Worm (Caenorhabditis elegans) whole organism, young adult: ENCODE data around the gene C04H5.1.

Experiments
- F39B2.1 ChIP-seq: fragments of 200-800 bp; sonication (Bioruptor generic); IDR thresholded peaks from 2 replicates; pipeline ENCODE4 v1.3.6; 2022; ENCODE audit warnings: missing genetic modification reagents, missing genetic modification characterization, missing compliant biosample characterization
- F49E8.2 ChIP-seq: sonication (generic microtip); optimal IDR thresholded peaks from 3 replicates; lab custom pipeline; 2017; ENCODE audit warnings: missing genetic modification characterization, mild to moderate bottlenecking, missing compliant biosample characterization, antibody characterized with exemption, moderate library complexity; ENCODE audit not compliant: insufficient read depth
- F57A8.1 ChIP-seq: fragments of 200-800 bp; sonication (Bioruptor generic); optimal IDR thresholded peaks from 2 replicates; lab custom pipeline; 2018; ENCODE audit warnings: mild to moderate bottlenecking, missing genetic modification characterization, moderate library complexity, missing compliant biosample characterization
- K12H6.12 ChIP-seq: fragments of 200-800 bp; sonication (Bioruptor generic); optimal IDR thresholded peaks from 2 replicates; lab custom pipeline; 2018; ENCODE audit warnings: mild to moderate bottlenecking, missing genetic modification characterization, missing compliant biosample characterization
- Y53G8AR.9 ChIP-seq: fragments of 200-800 bp; sonication (Bioruptor generic); conservative IDR thresholded peaks from 2 replicates; pipeline ENCODE4 v1.3.6; 2022; ENCODE audit warnings: missing genetic modification reagents, missing genetic modification characterization, missing compliant biosample characterization
- Y67H2A.10 ChIP-seq: fragments of 200-800 bp; sonication (Bioruptor generic); conservative IDR thresholded peaks from 2 replicates; pipeline ENCODE4 v1.3.6; 2022; ENCODE audit warnings: missing genetic modification reagents, missing genetic modification characterization, missing compliant biosample characterization
- akir-1 ChIP-seq: fragments of 200-800 bp; sonication (Bioruptor generic); optimal IDR thresholded peaks from 2 replicates; lab custom pipeline; 2018; ENCODE audit warnings: mild to moderate bottlenecking, missing genetic modification characterization, moderate library complexity, missing compliant biosample characterization
- attf-5 ChIP-seq: fragments of 200-800 bp; sonication (Bioruptor generic); optimal IDR thresholded peaks from 2 replicates; lab custom pipeline; 2018; ENCODE audit warnings: mild to moderate bottlenecking, missing genetic modification characterization, missing compliant biosample characterization
- attf-6 ChIP-seq: fragments of 200-800 bp; sonication (Bioruptor generic); IDR thresholded peaks from 2 replicates; pipeline ENCODE4 v1.3.6; 2022; ENCODE audit warnings: missing genetic modification reagents, missing genetic modification characterization, missing compliant biosample characterization
- cebp-1 ChIP-seq, 2 experiments: fragments of 200-800 bp in 1 of 2; sonication (Bioruptor generic) in 1 of 2; sonication (generic microtip) in 1 of 2; IDR thresholded peaks in 1 of 2; optimal IDR thresholded peaks in 1 of 2; 2 replicates each; pipeline versions ENCODE4 v1.3.6 to Lab custom; 2017 to 2022; ENCODE audit warnings: missing compliant biosample characterization in 2 of 2, missing genetic modification characterization in 2 of 2, mild to moderate bottlenecking in 1 of 2, missing genetic modification reagents in 1 of 2, moderate library complexity in 1 of 2
- ceh-100 ChIP-seq: fragments of 200-800 bp; sonication (Bioruptor generic); IDR thresholded peaks from 2 replicates; pipeline ENCODE4 v1.3.6; 2022; ENCODE audit warnings: missing genetic modification reagents, missing genetic modification characterization, missing compliant biosample characterization
- ceh-27 ChIP-seq: fragments of 200-800 bp; sonication (Bioruptor generic); optimal IDR thresholded peaks from 2 replicates; lab custom pipeline; 2018; ENCODE audit warnings: mild to moderate bottlenecking, missing genetic modification characterization, moderate library complexity, missing compliant biosample characterization
- ceh-91 ChIP-seq: fragments of 200-800 bp; sonication (Bioruptor generic); IDR thresholded peaks from 2 replicates; pipeline ENCODE4 v1.3.6; 2022; ENCODE audit warnings: missing genetic modification reagents, missing genetic modification characterization, missing compliant biosample characterization
- die-1 ChIP-seq: sonication (generic microtip); optimal IDR thresholded peaks from 2 replicates; lab custom pipeline; 2016; ENCODE audit warnings: missing genotype, mild to moderate bottlenecking, missing genetic modification characterization, missing compliant biosample characterization
- dox-1 ChIP-seq: fragments of 200-800 bp; sonication (Bioruptor generic); IDR thresholded peaks from 2 replicates; pipeline ENCODE4 v1.3.6; 2022; ENCODE audit warnings: missing genetic modification reagents, missing genetic modification characterization, missing compliant biosample characterization
- dpl-1 ChIP-seq: fragments of 150-350 bp; optimal IDR thresholded peaks from 2 replicates; lab custom pipeline; 2014; ENCODE audit warnings: missing biosample characterization, missing genetic modification reagents, missing genetic modification characterization
- egrh-3 ChIP-seq: fragments of 200-800 bp; sonication (Bioruptor generic); IDR thresholded peaks from 2 replicates; pipeline ENCODE4 v1.3.6; 2022; ENCODE audit warnings: missing genetic modification reagents, missing genetic modification characterization, missing compliant biosample characterization
- gei-17 ChIP-seq: fragments of 200-800 bp; sonication (Bioruptor generic); optimal IDR thresholded peaks from 2 replicates; lab custom pipeline; 2018; ENCODE audit warnings: mild to moderate bottlenecking, missing genetic modification characterization, missing compliant biosample characterization
- him-1 ChIP-seq: sonication (generic microtip); optimal IDR thresholded peaks from 2 replicates; lab custom pipeline; 2016; ENCODE audit warnings: missing genotype, missing genetic modification reagents, missing genetic modification characterization, missing compliant biosample characterization
- hlh-26 ChIP-seq: fragments of 200-800 bp; sonication (Bioruptor generic); conservative IDR thresholded peaks from 2 replicates; pipeline ENCODE4 v1.3.6; 2022; ENCODE audit warnings: missing genetic modification reagents, missing genetic modification characterization, missing compliant biosample characterization
- lag-1 ChIP-seq: fragments of 200-800 bp; sonication (Bioruptor generic); IDR thresholded peaks from 2 replicates; pipeline ENCODE4 v1.3.6; 2022; ENCODE audit warnings: missing genetic modification reagents, missing genetic modification characterization, missing compliant biosample characterization
- lin-26 ChIP-seq: fragments of 200-800 bp; sonication (Bioruptor generic); IDR thresholded peaks from 2 replicates; pipeline ENCODE4 v1.3.6; 2022; ENCODE audit warnings: missing genetic modification reagents, missing genetic modification characterization, missing compliant biosample characterization
- lin-40 ChIP-seq: sonication (generic microtip); optimal IDR thresholded peaks from 2 replicates; lab custom pipeline; 2016; ENCODE audit warnings: missing genetic modification characterization, mild to moderate bottlenecking, missing compliant biosample characterization, missing genotype, missing genetic modification reagents
- lin-54 ChIP-seq: fragments of 200-800 bp; sonication (Bioruptor generic); optimal IDR thresholded peaks from 2 replicates; lab custom pipeline; 2018; ENCODE audit warnings: mild to moderate bottlenecking, missing genetic modification characterization, missing compliant biosample characterization
- lsy-27 ChIP-seq: sonication (generic microtip); optimal IDR thresholded peaks from 2 replicates; lab custom pipeline; 2017; ENCODE audit warnings: missing genetic modification characterization, mild to moderate bottlenecking, missing compliant biosample characterization, antibody characterized with exemption, missing genotype, borderline replicate concordance; ENCODE audit not compliant: insufficient read depth
- madf-3 ChIP-seq: fragments of 200-800 bp; sonication (Bioruptor generic); IDR thresholded peaks from 2 replicates; pipeline ENCODE4 v1.3.6; 2022; ENCODE audit warnings: missing genetic modification reagents, missing genetic modification characterization, missing compliant biosample characterization
- mel-28 ChIP-seq: sonication (generic microtip); optimal IDR thresholded peaks from 2 replicates; lab custom pipeline; 2016; ENCODE audit warnings: borderline replicate concordance, mild to moderate bottlenecking, missing genetic modification characterization, missing compliant biosample characterization
- nfya-2 ChIP-seq: fragments of 200-800 bp; sonication (Bioruptor generic); IDR thresholded peaks from 2 replicates; pipeline ENCODE4 v1.3.6; 2022; ENCODE audit warnings: missing genetic modification reagents, missing genetic modification characterization, missing compliant biosample characterization
- nhr-179 ChIP-seq: sonication (generic microtip); optimal IDR thresholded peaks from 2 replicates; lab custom pipeline; 2016; ENCODE audit warnings: mild to moderate bottlenecking, missing genetic modification characterization, missing compliant biosample characterization
- nhr-27 ChIP-seq: fragments of 200-800 bp; sonication (Bioruptor generic); optimal IDR thresholded peaks from 2 replicates; lab custom pipeline; 2018; ENCODE audit warnings: mild to moderate bottlenecking, missing genetic modification characterization, moderate library complexity, missing compliant biosample characterization
- nhr-80 ChIP-seq: sonication (generic microtip); optimal IDR thresholded peaks from 2 replicates; lab custom pipeline; 2016; ENCODE audit warnings: missing genetic modification characterization, missing compliant biosample characterization
- nhr-90 ChIP-seq: sonication (generic microtip); optimal IDR thresholded peaks from 2 replicates; lab custom pipeline; 2016; ENCODE audit warnings: missing genotype, mild to moderate bottlenecking, missing genetic modification characterization, missing compliant biosample characterization
- rcor-1 ChIP-seq: fragments of 200-800 bp; sonication (Bioruptor generic); IDR thresholded peaks from 2 replicates; pipeline ENCODE4 v1.3.6; 2022; ENCODE audit warnings: missing genetic modification reagents, missing genetic modification characterization, missing compliant biosample characterization
- rec-8 ChIP-seq, 2 experiments: sonication (generic microtip); optimal IDR thresholded peaks; 2 replicates each; lab custom pipeline; 2016; ENCODE audit warnings: mild to moderate bottlenecking in 2 of 2, missing genetic modification characterization in 2 of 2, missing genetic modification reagents in 2 of 2, missing genotype in 2 of 2, missing biosample characterization in 1 of 2, missing compliant biosample characterization in 1 of 2, moderate library complexity in 1 of 2
- repo-1 ChIP-seq: sonication (generic microtip); optimal IDR thresholded peaks from 2 replicates; lab custom pipeline; 2017; ENCODE audit warnings: mild to moderate bottlenecking, missing genetic modification characterization, missing compliant biosample characterization
- sea-2 ChIP-seq: fragments of 200-800 bp; sonication (Bioruptor generic); IDR thresholded peaks from 2 replicates; pipeline ENCODE4 v1.3.6; 2022; ENCODE audit warnings: missing genetic modification characterization, missing compliant biosample characterization
- zim-3 ChIP-seq: sonication (generic microtip); optimal IDR thresholded peaks from 2 replicates; lab custom pipeline; 2017; ENCODE audit warnings: mild to moderate bottlenecking, missing genetic modification characterization, moderate library complexity, missing compliant biosample characterization
- ztf-22 ChIP-seq: fragments of 200-800 bp; sonication (Bioruptor generic); optimal IDR thresholded peaks from 2 replicates; lab custom pipeline; 2018; ENCODE audit warnings: mild to moderate bottlenecking, missing genetic modification characterization, moderate library complexity, missing compliant biosample characterization

C04H5.1 gene

DNA sequence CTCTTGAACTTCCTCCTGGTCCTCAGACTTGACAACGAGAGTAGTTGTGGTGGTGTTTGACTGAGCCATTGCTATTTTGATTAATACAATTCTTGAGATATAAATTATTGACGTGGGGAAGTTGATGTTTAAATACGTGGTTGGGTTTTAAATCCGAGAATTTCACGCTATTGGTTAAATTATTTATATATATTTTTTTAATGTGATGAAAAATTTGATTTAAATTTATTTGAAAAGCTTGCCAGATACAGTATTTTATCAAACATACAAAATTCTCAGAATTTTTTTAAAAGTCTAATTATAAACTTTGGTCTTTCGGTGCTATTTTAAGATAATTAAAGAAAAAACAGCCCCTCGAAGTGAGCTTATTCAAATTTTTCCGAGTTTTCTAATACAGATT, 26.5 kb upstream of the C04H5.1 start, which contains the start of the genes K10H10.7 and K10H10.10:
TSS of gene K10H10.7 (minus strand) at position 101 of the 400 bp plus-strand sequence.
TSS of gene K10H10.10 (plus strand) at position 204 of the 400 bp plus-strand sequence.
- no peak for TF ChIP-seq Y53G8AR.9 (GFP tag; lab: Robert Waterston, UW)
- TF ChIP-seq lin-26 (GFP tag; lab: Robert Waterston, UW), result no peak
- TF ChIP-seq ztf-22 (GFP tag; lab: Kevin White, UChicago), result no peak
- TF ChIP-seq K12H6.12 (tag; lab: Kevin White, UChicago), result no peak
- no peak for TF ChIP-seq nhr-90 (tag; lab: Kevin White, UChicago)
- TF ChIP-seq sea-2, result no peak
- no peak for TF ChIP-seq mel-28
- TF ChIP-seq zim-3 (tag; lab: Kevin White, UChicago), result no peak
- no peak for TF ChIP-seq nhr-179
- no peak for TF ChIP-seq lag-1
- TF ChIP-seq, all 124 proteins: peak for 0

DNA sequence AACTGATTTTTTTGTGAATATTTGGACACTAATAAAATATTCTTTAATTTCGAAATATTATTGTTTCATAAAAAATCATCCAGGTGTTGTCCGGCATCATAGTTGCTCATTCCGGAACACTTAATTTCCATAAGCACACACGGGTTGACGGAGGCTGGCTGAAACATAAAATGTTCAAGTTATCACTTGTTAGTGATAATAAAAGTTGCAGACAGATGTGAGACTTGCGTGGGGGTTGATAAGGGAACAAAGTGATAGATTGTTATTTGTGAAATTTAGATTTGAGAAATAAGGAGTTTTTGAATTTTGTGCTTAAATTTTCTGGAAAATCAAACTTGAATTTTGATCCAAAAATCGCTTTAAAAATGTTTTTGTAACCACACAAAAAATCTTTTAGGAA, 23.9 kb upstream of the C04H5.1 start:
- TF ChIP-seq him-1 (tag; lab: Kevin White, UChicago) (no peak), cebp-1 (GFP tag; IDR thresholded peaks at IDR 0.05; lab: Robert Waterston, UW) (no peak), cebp-1 (tag; optimal IDR thresholded peaks at IDR 0.05; lab: Kevin White, UChicago) (no peak), nhr-80 (peak; percentile 5), dpl-1 (GFP tag; lab: Kevin White, UChicago) (no peak)

DNA sequence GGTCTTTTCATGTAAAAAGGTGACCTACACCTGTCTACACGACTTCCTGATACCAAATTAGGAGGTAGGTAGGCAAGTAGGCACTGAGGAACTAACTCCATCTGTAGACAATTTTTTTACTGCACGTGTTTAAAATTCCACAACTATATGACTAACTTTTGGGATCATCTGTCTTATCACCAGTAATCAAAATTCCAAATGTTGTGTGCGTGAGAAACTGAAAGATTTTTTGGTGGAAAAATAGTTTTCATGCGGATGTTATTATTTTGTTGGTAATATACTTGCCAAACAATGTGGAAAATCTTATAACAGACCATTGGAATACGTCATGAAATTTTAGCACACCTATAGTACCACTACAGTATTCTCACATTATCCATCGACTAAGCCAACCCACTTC, 22.9 kb upstream of the C04H5.1 start, which contains the start of gene K10H10.13:
TSS of gene K10H10.13 (minus strand) at position 101 of the 400 bp plus-strand sequence.
- no peak for TF ChIP-seq egrh-3 (GFP tag; lab: Robert Waterston, UW)

DNA sequence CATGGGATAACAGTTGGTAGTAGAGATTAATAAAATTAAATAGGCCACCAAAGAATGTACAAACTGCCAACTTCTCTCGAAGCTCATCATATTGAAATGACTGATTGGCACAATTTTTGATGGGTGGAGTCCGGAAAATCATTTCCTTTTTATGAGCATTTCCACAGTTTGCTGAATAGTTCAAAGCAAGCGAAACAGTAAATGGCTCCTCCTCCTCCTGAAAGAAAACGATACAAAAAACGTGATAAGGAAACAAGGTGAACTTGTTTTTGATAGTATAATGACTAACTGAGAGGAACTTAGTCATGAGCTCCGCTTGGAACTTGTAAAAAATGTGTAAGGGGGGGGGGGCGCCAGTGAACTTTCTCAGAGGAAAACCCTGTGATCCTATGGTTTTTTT, 19.1 kb upstream of the C04H5.1 start, which contains the start of gene K10H10.9:
TSS of gene K10H10.9 (minus strand) at position 101 of the 400 bp plus-strand sequence.
- no peak for TF ChIP-seq akir-1 (GFP tag; lab: Kevin White, UChicago)
- TF ChIP-seq die-1 (tag; lab: Kevin White, UChicago), result no peak
- no peak for TF ChIP-seq F49E8.2 (tag; lab: Kevin White, UChicago)
- no peak for TF ChIP-seq nfya-2 (GFP tag; lab: Robert Waterston, UW)
- TF ChIP-seq him-1 (tag; lab: Kevin White, UChicago), result no peak
- no peak for TF ChIP-seq F57A8.1
- TF ChIP-seq repo-1, result no peak
- TF ChIP-seq lag-1, result no peak
- TF ChIP-seq ceh-100 (GFP tag; lab: Robert Waterston, UW), result no peak
- TF ChIP-seq dpl-1 (GFP tag; lab: Kevin White, UChicago), result no peak
- no peak for TF ChIP-seq rcor-1 (GFP tag; lab: Robert Waterston, UW)
- no peak for TF ChIP-seq ztf-22 (GFP tag; lab: Kevin White, UChicago)
- TF ChIP-seq lsy-27 (tag; lab: Kevin White, UChicago), result no peak
- no peak for TF ChIP-seq ceh-27 (GFP tag; lab: Kevin White, UChicago)
- no peak for TF ChIP-seq lin-54 (GFP tag; lab: Kevin White, UChicago)

DNA sequence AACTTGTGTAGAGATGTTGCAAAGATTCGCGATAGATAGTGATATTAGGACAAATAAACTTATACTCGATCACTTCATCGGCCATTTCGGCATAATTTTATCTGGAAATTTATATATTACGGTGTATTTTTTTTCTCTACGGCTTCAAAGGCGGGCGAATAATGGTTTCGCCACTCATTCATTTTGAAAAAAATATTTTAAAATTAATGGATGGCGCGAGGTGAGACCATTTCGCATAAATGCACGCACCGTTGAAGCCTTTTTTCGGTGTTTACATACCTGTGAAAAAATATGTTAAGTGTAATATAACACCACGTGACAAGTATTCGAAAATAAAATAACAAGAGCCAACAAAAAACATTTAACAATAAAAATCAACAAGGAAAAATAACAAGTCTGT, 12.1 kb upstream of the C04H5.1 start, which contains the start of gene btb-19:
TSS of gene btb-19 (minus strand) at position 101 of the 400 bp plus-strand sequence.
- TF ChIP-seq dox-1 (GFP tag; lab: Robert Waterston, UW), result no peak
- no peak for TF ChIP-seq gei-17 (GFP tag; lab: Kevin White, UChicago)
- no peak for TF ChIP-seq hlh-26 (GFP tag; lab: Robert Waterston, UW)
- no peak for TF ChIP-seq attf-6 (GFP tag; lab: Robert Waterston, UW)
- TF ChIP-seq zim-3 (tag; lab: Kevin White, UChicago), result no peak
- TF ChIP-seq F57A8.1, result no peak
- TF ChIP-seq rec-8 (tag; optimal IDR thresholded peaks at IDR 0.05; lab: Kevin White, UChicago), result no peak
- no peak for TF ChIP-seq attf-5 (GFP tag; lab: Kevin White, UChicago)
- TF ChIP-seq nhr-27 (tag; lab: Kevin White, UChicago), result no peak
- TF ChIP-seq lin-40 (tag; lab: Kevin White, UChicago), result no peak
- no peak for TF ChIP-seq madf-3 (GFP tag; lab: Robert Waterston, UW)
- no peak for TF ChIP-seq F39B2.1
- no peak for TF ChIP-seq ceh-91 (GFP tag; lab: Robert Waterston, UW)
- no peak for TF ChIP-seq Y67H2A.10 (GFP tag; lab: Robert Waterston, UW)
